Fruit fly (Drosophila melanogaster): ENCODE results near the gene CG8997.

The CG8997 gene

DNA sequence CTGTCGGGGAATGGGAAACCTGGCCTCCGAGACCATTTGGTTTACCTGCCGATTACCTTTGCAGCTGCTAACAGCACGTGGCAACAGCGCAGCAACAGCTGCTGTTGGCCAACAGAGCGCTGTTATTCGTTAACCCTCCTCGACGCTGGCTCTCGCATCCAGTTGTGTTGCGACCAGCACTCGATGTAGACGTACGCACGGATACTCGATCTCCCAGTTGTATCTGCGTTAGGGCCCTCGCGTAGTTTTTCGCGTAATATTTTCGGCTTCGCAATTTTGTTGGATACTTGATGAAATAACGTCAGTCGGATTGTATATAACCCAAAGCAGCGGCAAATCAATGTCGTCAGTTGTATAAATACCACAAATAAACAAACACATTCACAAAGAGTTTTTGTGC lies 33.7 kb upstream of the CG8997 start (continued):
- no peak for TF ChIP-seq pan (optimal IDR thresholded peaks at IDR 0.05)
- TF ChIP-seq pan (GFP tag; optimal IDR thresholded peaks at IDR 0.05 in 1 of 2, IDR thresholded peaks at IDR 0.05 in 1 of 2), result peak in 1 of 2 experiments; percentile 51
- no peak for TF ChIP-seq CG12744 (GFP tag; optimal IDR thresholded peaks at IDR 0.05)
- no peak for TF ChIP-seq trem (tag; optimal IDR thresholded peaks at IDR 0.05)
- TF ChIP-seq CG30020 (tag; optimal IDR thresholded peaks at IDR 0.05), result no peak
- peak; percentile 26; the same call in 1 of the 2 replicates for TF ChIP-seq Scr (GFP tag; IDR thresholded peaks at IDR 0.05; ENCODE audit: partially characterized antibody)
- peak; percentile 38 for TF ChIP-seq grn (GFP tag; optimal IDR thresholded peaks at IDR 0.05)
- TF ChIP-seq Dip2 (GFP tag; IDR thresholded peaks at IDR 0.05), result no peak
- TF ChIP-seq Tbp (GFP tag; optimal IDR thresholded peaks at IDR 0.05), result no peak
- TF ChIP-seq rib (GFP tag; IDR thresholded peaks at IDR 0.05), result peak; percentile 55; the same call in 1 of the 2 replicates
- no peak; the same call in 1 of the 2 replicates for TF ChIP-seq CG14014 (GFP tag; IDR thresholded peaks at IDR 0.05)
- peak; percentile 7 for TF ChIP-seq vfl (GFP tag; optimal IDR thresholded peaks at IDR 0.05)
- TF ChIP-seq HLH3B (GFP tag; IDR thresholded peaks at IDR 0.05), result peak; percentile 21; the same call in 1 of the 2 replicates
- no peak for TF ChIP-seq Mrtf (GFP tag; IDR thresholded peaks at IDR 0.05)
- TF ChIP-seq twi (tag; optimal IDR thresholded peaks at IDR 0.05), result no peak
- TF ChIP-seq Dp (GFP tag; optimal IDR thresholded peaks at IDR 0.05), result no peak
- no peak for TF ChIP-seq CG17186 (GFP tag; optimal IDR thresholded peaks at IDR 0.05)
- no peak for TF ChIP-seq CG18476 (GFP tag; optimal IDR thresholded peaks at IDR 0.05)
- TF ChIP-seq Opbp (GFP tag; IDR thresholded peaks at IDR 0.05; ENCODE audit: partially characterized antibody), result peak; percentile 71
- peak; percentile 34 for TF ChIP-seq wek (GFP tag; optimal IDR thresholded peaks at IDR 0.05)
- peak; percentile 33 for TF ChIP-seq CG13624 (GFP tag; optimal IDR thresholded peaks at IDR 0.05)
- no peak for TF ChIP-seq dmrt99B (tag; optimal IDR thresholded peaks at IDR 0.05)
- no peak for TF ChIP-seq dati (GFP tag; IDR thresholded peaks at IDR 0.05)
- 0 out of 3 replicates have a peak, but pooled peaks have one; percentile 51 for TF ChIP-seq CG6175 (GFP tag; IDR thresholded peaks at IDR 0.05)
- no peak for TF ChIP-seq Dek (tag; optimal IDR thresholded peaks at IDR 0.05)
- no peak for TF ChIP-seq chn (GFP tag; optimal IDR thresholded peaks at IDR 0.05)
- peak in 1 of 2 experiments; percentile 7 for TF ChIP-seq eve (GFP tag; optimal IDR thresholded peaks at IDR 0.05)
- peak; percentile 88 for TF ChIP-seq CG42726 (GFP tag; IDR thresholded peaks at IDR 0.05; ENCODE audit: partially characterized antibody)
- TF ChIP-seq ac (GFP tag; optimal IDR thresholded peaks at IDR 0.05), result peak; percentile 62
- no peak for TF ChIP-seq crc (GFP tag; optimal IDR thresholded peaks at IDR 0.05)
- TF ChIP-seq CG13775 (GFP tag; optimal IDR thresholded peaks at IDR 0.05), result no peak
- TF ChIP-seq sna (GFP tag; IDR thresholded peaks at IDR 0.05; ENCODE audit: partially characterized antibody), result peak; percentile 23; the same call in 1 of the 2 replicates
- TF ChIP-seq Stat92E (GFP tag; optimal IDR thresholded peaks at IDR 0.05), result peak in 1 of 3 experiments; percentile 47
- TF ChIP-seq Sox102F (GFP tag; optimal IDR thresholded peaks at IDR 0.05), result no peak
- peak; percentile 33 for TF ChIP-seq CG34376 (GFP tag; optimal IDR thresholded peaks at IDR 0.05)
- no peak for TF ChIP-seq tx (GFP tag; optimal IDR thresholded peaks at IDR 0.05)
- TF ChIP-seq abd-A (tag; optimal IDR thresholded peaks at IDR 0.05), result peak; percentile 8
- no peak for TF ChIP-seq Poxn (GFP tag; IDR thresholded peaks at IDR 0.05)
- TF ChIP-seq BtbVII (GFP tag; optimal IDR thresholded peaks at IDR 0.05), result no peak
- no peak for TF ChIP-seq CG11456 (GFP tag; IDR thresholded peaks at IDR 0.05)
- peak; percentile 22 for TF ChIP-seq CG4424 (GFP tag; optimal IDR thresholded peaks at IDR 0.05)
- no peak for TF ChIP-seq Camta (GFP tag; optimal IDR thresholded peaks at IDR 0.05)
- TF ChIP-seq hbn (GFP tag; IDR thresholded peaks at IDR 0.05; ENCODE audit: partially characterized antibody), result no peak
- TF ChIP-seq NK7.1 (GFP tag; optimal IDR thresholded peaks at IDR 0.05), result no peak
- TF ChIP-seq CG10147 (GFP tag; optimal IDR thresholded peaks at IDR 0.05), result no peak
- TF ChIP-seq Bteb2 (GFP tag; optimal IDR thresholded peaks at IDR 0.05), result no peak
- TF ChIP-seq CG8089 (GFP tag; optimal IDR thresholded peaks at IDR 0.05), result no peak
- peak; percentile 30 for TF ChIP-seq nom (GFP tag; optimal IDR thresholded peaks at IDR 0.05)
- TF ChIP-seq Atf-2 (GFP tag; optimal IDR thresholded peaks at IDR 0.05), result no peak
- no peak for TF ChIP-seq CG31388 (GFP tag; optimal IDR thresholded peaks at IDR 0.05)
- no peak for TF ChIP-seq jing (GFP tag; optimal IDR thresholded peaks at IDR 0.05)
